Worm (Caenorhabditis elegans): ENCODE measurements around the gene K11H12.6.
A peak's percentile ranks its signal among the peaks of the same experiment; 100 is the strongest.

The K11H12.6 gene

DNA sequence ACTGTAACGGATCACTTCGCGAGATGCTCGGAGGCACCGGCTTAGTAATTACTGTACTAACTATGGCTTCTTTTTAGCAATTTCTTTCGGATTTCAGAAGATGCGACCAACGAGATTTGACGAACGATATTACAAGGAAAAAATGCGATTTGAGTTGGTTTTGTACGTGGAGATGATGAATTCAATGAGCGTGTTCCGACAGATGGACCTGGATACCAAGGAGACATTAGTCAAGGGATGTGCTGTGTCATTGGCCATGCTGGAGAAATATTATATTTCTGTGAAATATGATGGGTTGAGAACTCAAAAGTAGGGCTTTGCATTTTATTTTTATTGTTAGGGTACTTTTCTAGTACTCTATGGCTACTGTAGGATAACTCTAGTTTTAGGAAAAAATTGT lies 36.5 kb upstream of the K11H12.6 start:
- TF ChIP-seq ama-1 (optimal IDR thresholded peaks at IDR 0.05) (no peak), sox-4 (tag; optimal IDR thresholded peaks at IDR 0.05) (no peak), vab-15 (tag; optimal IDR thresholded peaks at IDR 0.05) (no peak), unc-30 (tag; optimal IDR thresholded peaks at IDR 0.05) (no peak), lin-15B (tag; optimal IDR thresholded peaks at IDR 0.05) (no peak)

DNA sequence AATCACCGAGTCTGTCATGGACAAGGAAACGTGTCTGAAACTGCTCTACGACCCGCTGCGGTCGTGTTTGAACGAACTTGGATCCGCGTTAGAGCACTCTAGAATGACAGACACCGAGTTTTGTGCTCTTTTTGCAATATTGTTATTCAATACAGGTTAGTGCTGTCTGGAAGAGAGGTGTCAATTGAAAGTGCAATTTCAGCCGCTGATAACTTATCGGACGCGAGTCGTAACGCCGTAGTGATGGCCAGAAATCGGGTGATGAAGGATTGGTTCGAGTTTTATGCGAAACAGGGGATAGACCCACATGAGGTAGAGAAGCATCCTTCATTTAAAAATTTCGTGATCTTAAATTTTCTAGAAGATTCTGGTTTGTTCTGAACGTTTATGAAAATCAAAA lies 35.2 kb upstream of the K11H12.6 start:
- TF ChIP-seq Y116A8C.19 (tag; optimal IDR thresholded peaks at IDR 0.05; ENCODE audit: borderline replicate concordance): no peak
- TF ChIP-seq ceh-82 (tag; optimal IDR thresholded peaks at IDR 0.05): no peak
- no peak for TF ChIP-seq mab-9 (GFP tag; IDR thresholded peaks at IDR 0.05)
- TF ChIP-seq blmp-1 (tag; optimal IDR thresholded peaks at IDR 0.05): no peak
- peak; percentile 29 for TF ChIP-seq nhr-85 (tag)
- no peak for TF ChIP-seq dpl-1 (GFP tag; optimal IDR thresholded peaks at IDR 0.05)
- TF ChIP-seq fkh-8 (tag; optimal IDR thresholded peaks at IDR 0.05): no peak
- no peak for TF ChIP-seq nhr-90 (tag; optimal IDR thresholded peaks at IDR 0.05; ENCODE audit: poor library complexity)

DNA sequence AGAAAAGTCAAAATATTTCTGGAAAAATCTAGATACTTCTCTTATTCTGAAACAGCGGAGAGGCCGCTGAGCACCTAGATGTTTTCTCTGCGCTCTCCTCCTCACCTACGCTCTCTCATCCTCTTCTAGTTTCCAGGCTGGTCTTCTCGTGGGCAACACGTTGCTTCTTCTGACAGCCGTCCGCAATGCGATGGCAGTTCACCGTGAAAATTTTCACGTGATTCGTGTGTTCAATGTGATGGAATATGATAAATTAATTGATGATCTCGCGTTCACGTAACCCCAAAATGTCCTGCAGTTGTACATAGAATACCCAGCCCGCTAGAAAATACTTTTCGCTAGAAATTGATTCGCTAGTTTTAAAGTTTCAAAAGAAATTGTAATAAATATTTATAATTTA lies 33.5 kb upstream of the K11H12.6 start:
- TF ChIP-seq fkh-8 (tag; optimal IDR thresholded peaks at IDR 0.05) (no peak), unc-30 (tag; optimal IDR thresholded peaks at IDR 0.05) (no peak), C04F5.9 (tag; optimal IDR thresholded peaks at IDR 0.05) (no peak), ztf-4 (tag; optimal IDR thresholded peaks at IDR 0.05) (no peak), C34B4.2 (tag; optimal IDR thresholded peaks at IDR 0.05) (no peak), sox-4 (tag; optimal IDR thresholded peaks at IDR 0.05) (no peak), snpc-4 (tag; optimal IDR thresholded peaks at IDR 0.05) (no peak), ceh-8 (GFP tag; optimal IDR thresholded peaks at IDR 0.05) (no peak), nhr-20 (tag; optimal IDR thresholded peaks at IDR 0.05) (no peak), lir-3 (tag; optimal IDR thresholded peaks at IDR 0.05; ENCODE audit: poor library complexity) (no peak), unc-98 (GFP tag; IDR thresholded peaks at IDR 0.05) (no peak), mef-2 (tag; optimal IDR thresholded peaks at IDR 0.05) (no peak), efl-1 (optimal IDR thresholded peaks at IDR 0.05) (no peak), efl-1 (GFP tag; optimal IDR thresholded peaks at IDR 0.05 in 1 of 2) (no peak), vab-15 (tag; optimal IDR thresholded peaks at IDR 0.05) (no peak), nhr-71 (tag; optimal IDR thresholded peaks at IDR 0.05) (no peak), nhr-19 (GFP tag; conservative IDR thresholded peaks at IDR 0.05) (no peak)

DNA sequence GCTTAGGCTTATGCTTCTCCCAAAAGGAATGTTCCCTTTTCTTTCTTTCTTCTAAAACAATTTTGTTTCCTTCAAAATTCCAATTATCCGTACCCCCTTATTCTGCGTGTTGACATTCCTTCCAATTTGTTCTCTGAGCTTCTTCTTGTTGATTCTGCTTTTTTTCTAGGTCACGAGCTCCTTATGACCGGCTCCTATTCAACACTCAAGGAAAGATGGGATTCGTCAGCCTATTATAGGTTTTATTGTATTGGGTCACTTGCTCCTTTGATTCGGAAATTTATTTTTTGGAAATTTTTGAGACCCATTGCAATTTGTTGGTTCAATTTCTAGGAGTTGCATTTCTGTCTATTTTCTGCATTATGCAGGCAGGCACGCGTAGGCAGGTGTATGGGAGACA lies 27.9 kb upstream of the K11H12.6 start:
- TF ChIP-seq lin-14 (GFP tag; optimal IDR thresholded peaks at IDR 0.05) (peak; percentile 18), sox-4 (tag; optimal IDR thresholded peaks at IDR 0.05) (no peak), pax-3 (tag; optimal IDR thresholded peaks at IDR 0.05) (peak; percentile 59), dsc-1 (tag; optimal IDR thresholded peaks at IDR 0.05) (peak; percentile 33)

DNA sequence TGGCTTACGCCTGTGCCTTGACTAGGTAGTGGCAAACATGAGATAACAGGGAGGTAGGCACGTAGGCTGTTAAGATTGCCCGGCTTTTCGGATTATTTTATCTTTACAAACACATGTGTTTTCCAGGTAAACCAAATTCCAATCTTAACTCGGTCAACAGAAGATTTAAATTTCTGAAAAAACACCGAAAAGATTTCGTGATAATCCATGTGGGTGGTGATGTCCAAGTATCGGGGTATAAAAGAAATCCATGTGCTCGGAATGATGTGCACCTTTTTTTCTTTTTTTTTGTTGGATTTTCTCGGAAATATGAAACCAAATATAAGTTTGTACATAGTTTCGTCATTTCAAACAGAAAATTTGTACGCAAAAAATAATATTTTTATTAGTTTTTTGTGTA lies 23.6 kb upstream of the K11H12.6 start:
- TF ChIP-seq nhr-47 (tag; optimal IDR thresholded peaks at IDR 0.05) (peak; percentile 28), nhr-71 (tag; optimal IDR thresholded peaks at IDR 0.05) (peak; percentile 29), ama-1 (optimal IDR thresholded peaks at IDR 0.05) (no peak), ceh-8 (GFP tag; optimal IDR thresholded peaks at IDR 0.05) (no peak), pax-3 (tag; optimal IDR thresholded peaks at IDR 0.05) (peak; percentile 27), dsc-1 (tag; optimal IDR thresholded peaks at IDR 0.05) (peak; percentile 87), tlp-1 (tag; optimal IDR thresholded peaks at IDR 0.05) (no peak), sox-4 (tag; optimal IDR thresholded peaks at IDR 0.05) (peak; percentile 62)

DNA sequence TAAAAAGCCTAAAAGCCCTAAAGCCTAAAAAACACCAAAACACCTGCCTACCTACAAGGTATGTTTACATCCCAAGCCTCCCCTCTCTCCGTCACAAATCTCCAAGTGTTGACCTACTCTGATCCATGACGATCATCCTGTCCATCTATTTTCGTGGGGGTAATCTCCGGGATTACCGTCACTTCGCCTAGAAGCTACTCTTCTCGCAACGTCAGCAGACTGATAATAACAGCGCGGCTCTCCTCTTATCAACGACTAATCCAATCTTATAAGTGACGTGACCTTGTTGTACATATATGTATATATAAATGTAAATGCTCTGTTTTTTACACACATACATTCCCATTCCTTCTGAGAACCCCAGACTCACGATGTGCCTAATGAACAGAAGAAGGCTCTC lies 18.7 kb upstream of the K11H12.6 start:
- peak; percentile 59 for TF ChIP-seq fkh-8 (tag; optimal IDR thresholded peaks at IDR 0.05)
- peak; percentile 18 for TF ChIP-seq nhr-47 (tag; optimal IDR thresholded peaks at IDR 0.05)
- no peak for TF ChIP-seq lin-14 (GFP tag; optimal IDR thresholded peaks at IDR 0.05)
- TF ChIP-seq dsc-1 (tag; optimal IDR thresholded peaks at IDR 0.05): peak; percentile 78
- peak; percentile 39 for TF ChIP-seq pax-3 (tag; optimal IDR thresholded peaks at IDR 0.05)
- no peak for TF ChIP-seq ztf-11 (tag; optimal IDR thresholded peaks at IDR 0.05)
- TF ChIP-seq nhr-90 (tag; optimal IDR thresholded peaks at IDR 0.05; ENCODE audit: poor library complexity): no peak
- no peak for TF ChIP-seq aly-2 (tag; optimal IDR thresholded peaks at IDR 0.05)
